Worm (Caenorhabditis elegans) whole organism, L1 larva: Measurements from ENCODE around the gene C55A6.11.

Experiments used
- C04F5.9 ChIP-seq: sonication (generic microtip); optimal IDR thresholded peaks from 2 replicates; lab custom pipeline; 2016; ENCODE audit warnings: missing genetic modification characterization, missing compliant biosample characterization
- ceh-82 ChIP-seq, 3 experiments: fragments of 150-350 bp in 1 of 3; sonication (generic microtip) in 2 of 3; optimal IDR thresholded peaks; 2 replicates each; lab custom pipeline; 2014 to 2017; ENCODE audit warnings: missing biosample characterization in 3 of 3, missing genetic modification characterization in 3 of 3
- dpl-1 ChIP-seq, 3 experiments: fragments of 150-350 bp in 2 of 3; sonication (generic microtip) in 1 of 3; optimal IDR thresholded peaks; 2 replicates each; lab custom pipeline; 2014 to 2017; ENCODE audit warnings: missing biosample characterization in 3 of 3, missing genetic modification characterization in 3 of 3, missing genetic modification reagents in 3 of 3
- efl-3 ChIP-seq: fragments of 200-800 bp; sonication (Bioruptor generic); optimal IDR thresholded peaks from 2 replicates; lab custom pipeline; 2018; ENCODE audit warnings: mild to moderate bottlenecking, missing genetic modification characterization, missing compliant biosample characterization
- fkh-10 ChIP-seq: sonication (generic microtip); optimal IDR thresholded peaks from 2 replicates; lab custom pipeline; 2017; ENCODE audit warnings: missing biosample characterization, missing genetic modification reagents, missing genetic modification characterization
- grh-1 ChIP-seq: fragments of 200-800 bp; sonication (Bioruptor generic); IDR thresholded peaks from 2 replicates; pipeline ENCODE4 v1.3.6; 2022; ENCODE audit warnings: missing genetic modification reagents, missing genetic modification characterization, missing compliant biosample characterization
- lin-15B ChIP-seq: fragments of 150-350 bp; sonication (generic microtip); optimal IDR thresholded peaks from 3 replicates; lab custom pipeline; 2014; ENCODE audit warnings: missing biosample characterization, missing genetic modification characterization
- nhr-19 ChIP-seq: fragments of 200-800 bp; sonication (Bioruptor generic); conservative IDR thresholded peaks from 2 replicates; pipeline ENCODE4 v1.3.6; 2022; ENCODE audit warnings: missing genetic modification characterization, missing compliant biosample characterization
- nhr-77 ChIP-seq: fragments of 150-350 bp; optimal IDR thresholded peaks from 2 replicates; lab custom pipeline; 2014; ENCODE audit warnings: missing biosample characterization, missing genetic modification characterization
- pag-3 ChIP-seq: sonication (generic microtip); optimal IDR thresholded peaks from 2 replicates; lab custom pipeline; 2017; ENCODE audit warnings: missing genetic modification characterization, mild to moderate bottlenecking, missing compliant biosample characterization, antibody characterized with exemption, borderline replicate concordance; ENCODE audit not compliant: insufficient read depth
- tbx-2 ChIP-seq: sonication (generic microtip); optimal IDR thresholded peaks from 2 replicates; lab custom pipeline; 2016; ENCODE audit warnings: missing genetic modification characterization, missing compliant biosample characterization
- unc-62 ChIP-seq: fragments of 150-350 bp; optimal IDR thresholded peaks from 2 replicates; lab custom pipeline; 2014; ENCODE audit warnings: missing biosample characterization, missing genetic modification reagents, missing genetic modification characterization
- ztf-11 ChIP-seq, 2 experiments: sonication (generic microtip); optimal IDR thresholded peaks; 2 replicates each; lab custom pipeline; 2016 to 2017; ENCODE audit warnings: missing genetic modification characterization in 2 of 2, missing biosample characterization in 1 of 2, missing compliant biosample characterization in 1 of 2

- no peak for TF ChIP-seq C04F5.9
- TF ChIP-seq unc-62 (GFP tag; lab: Kevin White, UChicago): no peak
- TF ChIP-seq tbx-2 (tag; lab: Kevin White, UChicago): no peak
- TF ChIP-seq efl-3 (GFP tag; lab: Kevin White, UChicago): no peak
- TF ChIP-seq lin-15B (tag; lab: Kevin White, UChicago): no peak
- TF ChIP-seq grh-1 (GFP tag; lab: Robert Waterston, UW): no peak
- no peak for TF ChIP-seq fkh-10 (GFP tag; lab: Kevin White, UChicago)
- TF ChIP-seq nhr-19 (GFP tag; lab: Robert Waterston, UW): no peak
- no peak for TF ChIP-seq ceh-82 (tag; optimal IDR thresholded peaks at IDR 0.05; lab: Kevin White, UChicago)
- TF ChIP-seq nhr-77 (tag; lab: Kevin White, UChicago): no peak
- no peak for TF ChIP-seq pag-3 (tag; lab: Kevin White, UChicago)
- no peak for TF ChIP-seq dpl-1 (GFP tag; optimal IDR thresholded peaks at IDR 0.05; lab: Kevin White, UChicago)
- TF ChIP-seq ztf-11 (tag; optimal IDR thresholded peaks at IDR 0.05; lab: Kevin White, UChicago): no peak
These were observed 19.3 kb upstream of the C55A6.11 start for ce11 chrV:11500980-11501379.
